Worm (Caenorhabditis elegans): ENCODE measurements around the gene F44E7.5.

The F44E7.5 gene

DNA sequence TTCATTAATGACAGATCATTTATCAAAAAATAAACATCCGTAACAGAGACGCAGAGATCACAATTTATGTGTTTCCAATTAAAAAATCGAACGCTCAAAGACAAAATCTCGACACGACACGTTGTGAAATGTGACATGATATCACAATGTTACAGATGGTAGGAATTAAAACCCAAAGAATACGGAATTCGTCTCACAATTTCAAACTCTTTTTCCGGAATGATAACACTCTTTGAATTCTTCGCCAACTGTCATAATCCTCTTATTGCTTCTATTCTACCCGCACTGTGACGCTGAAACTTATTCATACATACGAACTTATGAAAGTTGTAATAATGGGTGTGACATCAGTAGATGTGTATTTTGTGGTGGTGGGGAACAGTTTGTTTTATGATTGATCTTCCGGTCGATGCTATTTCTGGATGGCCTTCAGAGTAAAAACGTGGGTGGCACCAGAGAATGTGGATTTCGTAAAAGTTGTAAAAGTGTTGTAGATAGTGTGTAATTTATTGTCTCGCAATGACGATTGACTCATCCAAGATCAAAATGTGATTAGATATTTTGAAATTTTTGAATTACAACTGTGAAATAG is 35.8 kb upstream of the F44E7.5 start:
- TF ChIP-seq M03D4.4 (tag; optimal IDR thresholded peaks at IDR 0.05) (no peak), elt-3 (tag; optimal IDR thresholded peaks at IDR 0.05) (no peak), mls-2 (tag; optimal IDR thresholded peaks at IDR 0.05) (no peak), tbx-8 (GFP tag; optimal IDR thresholded peaks at IDR 0.05) (no peak), nhr-237 (tag; optimal IDR thresholded peaks at IDR 0.05) (no peak), lin-13 (tag; optimal IDR thresholded peaks at IDR 0.05) (no peak), ceh-39 (tag; optimal IDR thresholded peaks at IDR 0.05) (no peak), hlh-1 (tag; optimal IDR thresholded peaks at IDR 0.05) (no peak), bed-3 (GFP tag; optimal IDR thresholded peaks at IDR 0.05) (no peak), nhr-12 (tag; optimal IDR thresholded peaks at IDR 0.05) (no peak), pha-4 (tag; optimal IDR thresholded peaks at IDR 0.05) (no peak), ztf-11 (tag; optimal IDR thresholded peaks at IDR 0.05) (no peak)

ce11 chrV:5813060-5813659 is 32.4 kb upstream of the F44E7.5 start, which contains the start of gene ZC250.4:
ZC250.4 (minus strand) TSS chrV:5813137.
- TF ChIP-seq unc-62 (GFP tag; optimal IDR thresholded peaks at IDR 0.05) (no peak), cnd-1 (tag; optimal IDR thresholded peaks at IDR 0.05) (no peak), M03D4.4 (tag; optimal IDR thresholded peaks at IDR 0.05) (no peak), mls-2 (tag; optimal IDR thresholded peaks at IDR 0.05) (no peak), drap-1 (GFP tag; optimal IDR thresholded peaks at IDR 0.05) (no peak), nhr-28 (tag; optimal IDR thresholded peaks at IDR 0.05) (no peak), flh-1 (GFP tag; optimal IDR thresholded peaks at IDR 0.05) (no peak), ceh-43 (GFP tag; optimal IDR thresholded peaks at IDR 0.05) (no peak), nhr-237 (tag; optimal IDR thresholded peaks at IDR 0.05) (no peak), ham-2 (GFP tag; optimal IDR thresholded peaks at IDR 0.05) (no peak), elt-3 (tag; optimal IDR thresholded peaks at IDR 0.05) (no peak), mab-5 (tag; optimal IDR thresholded peaks at IDR 0.05) (no peak), elt-1 (tag; optimal IDR thresholded peaks at IDR 0.05; ENCODE audit: borderline replicate concordance, insufficient read depth) (no peak), nhr-12 (tag; optimal IDR thresholded peaks at IDR 0.05) (no peak), unc-39 (tag; optimal IDR thresholded peaks at IDR 0.05) (no peak), nhr-76 (tag; optimal IDR thresholded peaks at IDR 0.05) (no peak), tbx-8 (GFP tag; optimal IDR thresholded peaks at IDR 0.05) (no peak)

- TF ChIP-seq tbx-8 (GFP tag; optimal IDR thresholded peaks at IDR 0.05) (no peak), blmp-1 (tag; optimal IDR thresholded peaks at IDR 0.05) (no peak), sptf-1 (tag; optimal IDR thresholded peaks at IDR 0.05) (no peak), nhr-12 (tag; optimal IDR thresholded peaks at IDR 0.05) (no peak)
These were observed 24.7 kb upstream of the F44E7.5 start, which contains the start of gene ZC250.5 for ce11 chrV:5805467-5805866. ZC250.5 (plus strand) TSS chrV:5805767.

DNA sequence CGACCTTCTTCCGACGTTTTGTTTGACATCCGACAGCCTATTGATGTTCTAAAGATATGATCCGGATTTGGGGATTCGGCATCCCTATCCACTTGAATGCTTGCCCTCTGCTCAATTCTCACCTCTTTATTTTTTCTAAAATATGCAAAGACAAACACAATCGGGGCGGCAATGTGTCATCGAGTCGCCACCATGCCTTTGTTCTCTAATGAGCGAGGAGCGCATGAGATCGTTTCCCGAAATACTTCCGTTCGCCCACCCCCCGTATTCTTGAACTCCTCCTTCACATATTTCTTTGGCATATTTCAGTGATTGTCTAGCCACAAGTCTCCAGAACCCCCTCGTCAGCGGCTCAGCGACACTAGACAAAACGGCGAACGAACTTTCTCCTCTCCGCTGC is 18.7 kb upstream of the F44E7.5 start, which contains the start of gene cyn-17:
cyn-17 (plus strand) TSS at position 301 of the 400 bp plus-strand sequence.
- TF ChIP-seq nhr-2 (tag; optimal IDR thresholded peaks at IDR 0.05), result no peak
- no peak for TF ChIP-seq unc-62 (GFP tag; optimal IDR thresholded peaks at IDR 0.05)
- no peak for TF ChIP-seq ham-2 (GFP tag; optimal IDR thresholded peaks at IDR 0.05)
- TF ChIP-seq mep-1 (tag; optimal IDR thresholded peaks at IDR 0.05), result no peak
- TF ChIP-seq mab-5 (tag; optimal IDR thresholded peaks at IDR 0.05), result no peak
- TF ChIP-seq flh-1 (GFP tag; optimal IDR thresholded peaks at IDR 0.05), result no peak
- no peak for TF ChIP-seq nhr-237 (tag; optimal IDR thresholded peaks at IDR 0.05)
- no peak for TF ChIP-seq bed-3 (GFP tag; optimal IDR thresholded peaks at IDR 0.05)
- TF ChIP-seq pha-4 (tag; optimal IDR thresholded peaks at IDR 0.05), result no peak
- no peak for TF ChIP-seq zip-8 (tag; optimal IDR thresholded peaks at IDR 0.05)
- no peak for TF ChIP-seq ceh-43 (GFP tag; optimal IDR thresholded peaks at IDR 0.05)
- TF ChIP-seq cnd-1 (tag; optimal IDR thresholded peaks at IDR 0.05), result no peak
- no peak for TF ChIP-seq mls-2 (tag; optimal IDR thresholded peaks at IDR 0.05)
- no peak for TF ChIP-seq snpc-4 (tag; optimal IDR thresholded peaks at IDR 0.05)
- no peak for TF ChIP-seq unc-39 (tag; optimal IDR thresholded peaks at IDR 0.05)
- TF ChIP-seq elt-1 (tag; optimal IDR thresholded peaks at IDR 0.05; ENCODE audit: borderline replicate concordance, insufficient read depth), result no peak
- no peak for TF ChIP-seq hlh-1 (tag; optimal IDR thresholded peaks at IDR 0.05)
- no peak for TF ChIP-seq lin-13 (tag; optimal IDR thresholded peaks at IDR 0.05)
- no peak for TF ChIP-seq ceh-39 (tag; optimal IDR thresholded peaks at IDR 0.05)
- TF ChIP-seq drap-1 (GFP tag; optimal IDR thresholded peaks at IDR 0.05), result no peak

- peak; percentile 9 for TF ChIP-seq elt-1 (tag; optimal IDR thresholded peaks at IDR 0.05; ENCODE audit: borderline replicate concordance, insufficient read depth)
- no peak for TF ChIP-seq mep-1 (tag; optimal IDR thresholded peaks at IDR 0.05)
- no peak for TF ChIP-seq lin-13 (tag; optimal IDR thresholded peaks at IDR 0.05)
- TF ChIP-seq nhr-12 (tag; optimal IDR thresholded peaks at IDR 0.05), result no peak
These were observed 17.4 kb upstream of the F44E7.5 start, which contains the start of gene nstp-3 for ce11 chrV:5798132-5798531. nstp-3 (minus strand) TSS chrV:5798232.
